Worm (Caenorhabditis elegans) whole organism, late embryonic: ENCODE results near the gene T14B1.1.

ENCODE experiments used
- ceh-30 ChIP-seq: fragments of 150-350 bp; optimal IDR thresholded peaks from 2 replicates; lab custom pipeline; 2014; ENCODE audit warnings: missing biosample characterization, missing genetic modification characterization
- ceh-6 ChIP-seq: fragments of 200-800 bp; sonication (Bioruptor generic); optimal IDR thresholded peaks from 2 replicates; lab custom pipeline; 2018; ENCODE audit warnings: mild to moderate bottlenecking, missing genetic modification characterization, missing compliant biosample characterization
- fkh-10 ChIP-seq: fragments of 150-350 bp; optimal IDR thresholded peaks from 2 replicates; lab custom pipeline; 2014; ENCODE audit warnings: missing biosample characterization, missing genetic modification reagents, missing genetic modification characterization
- mec-3 ChIP-seq: sonication (generic microtip); optimal IDR thresholded peaks from 2 replicates; lab custom pipeline; 2016; ENCODE audit warnings: borderline replicate concordance, missing genetic modification characterization, missing compliant biosample characterization
- nfya-1 ChIP-seq: sonication (generic microtip); optimal IDR thresholded peaks from 2 replicates; lab custom pipeline; 2017; ENCODE audit warnings: missing genetic modification characterization, mild to moderate bottlenecking, missing compliant biosample characterization, antibody characterized with exemption, moderate library complexity
- nhr-232 ChIP-seq: sonication (generic microtip); optimal IDR thresholded peaks from 2 replicates; lab custom pipeline; 2016; ENCODE audit warnings: missing genetic modification characterization, missing compliant biosample characterization
- tbx-2 ChIP-seq: sonication (generic microtip); optimal IDR thresholded peaks from 2 replicates; lab custom pipeline; 2016; ENCODE audit warnings: missing genetic modification characterization, missing compliant biosample characterization
- ztf-16 ChIP-seq: sonication (generic microtip); optimal IDR thresholded peaks from 2 replicates; lab custom pipeline; 2017; ENCODE audit warnings: missing genetic modification characterization, missing compliant biosample characterization

DNA sequence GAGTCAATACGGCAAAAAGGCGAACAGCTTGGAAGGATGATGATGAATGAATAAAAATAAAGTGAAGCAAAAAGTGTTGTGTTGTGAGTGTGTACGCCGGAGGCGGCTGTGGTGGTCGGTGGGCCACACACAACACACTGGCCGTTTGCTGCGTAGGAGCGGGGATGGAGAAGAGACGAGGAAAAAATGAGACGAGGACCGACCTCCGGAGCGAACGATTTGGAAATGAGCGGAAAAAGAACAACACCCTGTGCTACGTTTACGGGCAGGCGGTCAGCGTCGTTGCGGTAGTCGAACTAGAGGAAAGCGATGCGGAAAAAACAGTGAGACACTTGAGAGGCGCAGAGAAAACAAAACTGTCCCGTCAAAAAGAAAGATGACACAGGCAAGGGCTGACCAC, 31.4 kb downstream of the T14B1.1 start:
- TF ChIP-seq ztf-16 (no peak), fkh-10 (GFP tag; lab: Kevin White, UChicago) (no peak), ceh-30 (tag; lab: Kevin White, UChicago) (no peak), tbx-2 (tag; lab: Kevin White, UChicago) (no peak), ceh-6 (GFP tag; lab: Kevin White, UChicago) (no peak), nhr-232 (tag; lab: Kevin White, UChicago) (no peak), mec-3 (tag; lab: Kevin White, UChicago) (no peak), nfya-1 (no peak)
